Fruit fly (Drosophila melanogaster): Measurements from ENCODE around the gene Gr66a.

DNA sequence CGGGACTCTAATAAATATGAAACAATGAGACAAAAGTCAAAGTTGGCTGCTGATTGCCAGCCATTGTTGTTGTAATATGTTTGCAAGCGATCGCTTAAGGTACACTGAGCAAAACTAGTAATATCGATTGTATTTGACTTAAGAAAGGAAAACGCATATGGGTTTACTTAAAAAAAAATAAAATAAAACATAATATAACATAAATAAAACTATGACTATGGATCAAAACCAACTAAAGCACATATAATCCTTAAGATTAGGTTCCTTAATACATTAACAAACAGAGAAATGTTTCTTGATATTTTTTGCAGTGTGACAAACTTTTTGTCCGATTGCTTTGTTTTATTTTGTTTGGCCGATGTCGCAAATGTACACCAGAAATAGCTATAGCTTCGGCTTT is 26.8 kb upstream of the Gr66a start:
- TF ChIP-seq Hey (tag; optimal IDR thresholded peaks at IDR 0.05): no peak
- TF ChIP-seq Dfd (GFP tag; optimal IDR thresholded peaks at IDR 0.05): no peak
- TF ChIP-seq lola (GFP tag; optimal IDR thresholded peaks at IDR 0.05): no peak
- no peak for TF ChIP-seq CG12744 (GFP tag; optimal IDR thresholded peaks at IDR 0.05)
- TF ChIP-seq Scr (GFP tag; IDR thresholded peaks at IDR 0.05; ENCODE audit: partially characterized antibody): no peak
- TF ChIP-seq Mrtf (GFP tag; IDR thresholded peaks at IDR 0.05): no peak
- no peak for TF ChIP-seq CG17912 (GFP tag; optimal IDR thresholded peaks at IDR 0.05)
- no peak for TF ChIP-seq CG6854 (GFP tag; optimal IDR thresholded peaks at IDR 0.05)
- no peak for TF ChIP-seq Camta (GFP tag; optimal IDR thresholded peaks at IDR 0.05)
- no peak for TF ChIP-seq CG8281 (tag; optimal IDR thresholded peaks at IDR 0.05)
- no peak for TF ChIP-seq ERR (GFP tag; optimal IDR thresholded peaks at IDR 0.05)
- no peak for TF ChIP-seq CG34376 (GFP tag; optimal IDR thresholded peaks at IDR 0.05)
- TF ChIP-seq zen2 (GFP tag; IDR thresholded peaks at IDR 0.05; ENCODE audit: partially characterized antibody): no peak
- TF ChIP-seq CG1832 (GFP tag; optimal IDR thresholded peaks at IDR 0.05): no peak
